Worm (Caenorhabditis elegans): ENCODE measurements around the gene nlp-43.

Gene nlp-43

DNA sequence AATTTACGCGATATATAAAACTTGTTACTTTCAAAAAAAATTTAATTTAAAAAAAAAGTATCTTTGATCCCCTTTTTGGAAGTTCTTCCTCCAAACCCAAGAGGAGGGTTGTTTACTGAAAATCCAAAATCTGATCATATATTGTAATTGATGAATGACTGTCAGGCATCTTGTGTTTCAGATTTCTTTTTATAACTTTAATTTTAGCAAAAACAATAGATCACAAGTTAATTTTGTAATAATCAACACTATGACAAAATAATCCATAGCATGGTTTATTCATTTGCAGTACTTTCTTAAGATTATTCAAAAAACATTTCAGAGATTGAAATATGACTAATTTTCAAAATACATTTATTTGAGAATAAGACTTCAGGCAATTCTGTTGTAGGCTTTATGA lies 50.1 kb downstream of the nlp-43 start:
- TF ChIP-seq tlp-1 (tag; optimal IDR thresholded peaks at IDR 0.05) (no peak), sup-37 (GFP tag; optimal IDR thresholded peaks at IDR 0.05) (no peak), Y116A8C.19 (tag; optimal IDR thresholded peaks at IDR 0.05; ENCODE audit: borderline replicate concordance) (no peak), fkh-4 (tag; optimal IDR thresholded peaks at IDR 0.05; ENCODE audit: borderline replicate concordance) (no peak), efl-1 (optimal IDR thresholded peaks at IDR 0.05) (no peak), efl-1 (GFP tag; optimal IDR thresholded peaks at IDR 0.05 in 1 of 2) (no peak), isw-1 (GFP tag; IDR thresholded peaks at IDR 0.05) (no peak), efl-3 (GFP tag; optimal IDR thresholded peaks at IDR 0.05) (no peak), lin-14 (GFP tag; optimal IDR thresholded peaks at IDR 0.05) (no peak), rnt-1 (tag; optimal IDR thresholded peaks at IDR 0.05) (no peak), hlh-4 (tag; optimal IDR thresholded peaks at IDR 0.05) (no peak), mab-9 (GFP tag; IDR thresholded peaks at IDR 0.05) (no peak), ceh-63 (GFP tag; optimal IDR thresholded peaks at IDR 0.05) (no peak), ceh-82 (tag; optimal IDR thresholded peaks at IDR 0.05) (no peak), lsy-2 (tag; optimal IDR thresholded peaks at IDR 0.05) (no peak)
